Fruit fly (Drosophila melanogaster) whole organism, pupa: Measurements from ENCODE around the gene PolD2.

Experiments
- CG10348 ChIP-seq: fragments of 200-800 bp; sonication (Bioruptor generic); IDR thresholded peaks from 2 replicates; pipeline ENCODE4 v1.3.6; 2022; ENCODE audit warnings: missing biosample characterization, missing genetic modification characterization
- CG12605 ChIP-seq: fragments of 200-800 bp; sonication (Bioruptor generic); IDR thresholded peaks from 2 replicates; pipeline ENCODE4 v1.3.6; 2022; ENCODE audit warnings: missing biosample characterization, missing genetic modification characterization
- CG13204 ChIP-seq: fragments of 200-800 bp; sonication (Bioruptor generic); optimal IDR thresholded peaks from 2 replicates; lab custom pipeline; 2018; ENCODE audit warnings: missing biosample characterization, mild to moderate bottlenecking, missing genetic modification characterization, moderate library complexity
- CG14655 ChIP-seq: fragments of 200-800 bp; sonication (Bioruptor generic); optimal IDR thresholded peaks from 3 replicates; lab custom pipeline; 2017; ENCODE audit warnings: mild to moderate bottlenecking, missing biosample characterization, missing genetic modification reagents, missing genetic modification characterization
- CG15710 ChIP-seq: fragments of 200-800 bp; sonication (Bioruptor generic); optimal IDR thresholded peaks from 2 replicates; lab custom pipeline; 2018; ENCODE audit warnings: missing biosample characterization, mild to moderate bottlenecking, missing genetic modification characterization, moderate library complexity
- CG17806 ChIP-seq: fragments of 200-800 bp; sonication (Bioruptor generic); optimal IDR thresholded peaks from 2 replicates; lab custom pipeline; 2018; ENCODE audit warnings: missing biosample characterization, mild to moderate bottlenecking, missing genetic modification characterization, moderate library complexity
- CG32121 ChIP-seq: fragments of 200-800 bp; sonication (Bioruptor generic); IDR thresholded peaks from 2 replicates; pipeline ENCODE4 v1.3.6; 2022; ENCODE audit warnings: missing biosample characterization, missing genetic modification characterization
- CG34367 ChIP-seq: fragments of 200-800 bp; sonication (Bioruptor generic); optimal IDR thresholded peaks from 2 replicates; lab custom pipeline; 2018; ENCODE audit warnings: missing biosample characterization, mild to moderate bottlenecking, missing genetic modification characterization
- CG4496 ChIP-seq: fragments of 200-800 bp; sonication (Bioruptor generic); IDR thresholded peaks from 3 replicates; pipeline ENCODE4 v1.3.6; 2022; ENCODE audit warnings: missing biosample characterization, missing genetic modification characterization
- CG8159 ChIP-seq: fragments of 200-800 bp; sonication (Bioruptor generic); optimal IDR thresholded peaks from 3 replicates; lab custom pipeline; 2018; ENCODE audit warnings: missing biosample characterization, mild to moderate bottlenecking, missing genetic modification characterization, moderate library complexity
- CG8301 ChIP-seq: fragments of 200-800 bp; sonication (Bioruptor generic); optimal IDR thresholded peaks from 2 replicates; lab custom pipeline; 2018; ENCODE audit warnings: missing biosample characterization, mild to moderate bottlenecking, missing genetic modification characterization
- CG9948 ChIP-seq: fragments of 200-800 bp; sonication (Bioruptor generic); optimal IDR thresholded peaks from 2 replicates; lab custom pipeline; 2018; ENCODE audit warnings: missing biosample characterization, mild to moderate bottlenecking, missing genetic modification characterization, moderate library complexity
- D1 ChIP-seq: fragments of 200-800 bp; sonication (Bioruptor generic); optimal IDR thresholded peaks from 2 replicates; lab custom pipeline; 2018; ENCODE audit warnings: missing biosample characterization, mild to moderate bottlenecking, missing genetic modification characterization, moderate library complexity
- EcR ChIP-seq: fragments of 200-800 bp; sonication (Bioruptor generic); optimal IDR thresholded peaks from 3 replicates; lab custom pipeline; 2019; ENCODE audit warnings: missing biosample characterization, missing genetic modification characterization, mild to moderate bottlenecking, moderate library complexity, missing genetic modification reagents
- Ets98B ChIP-seq: fragments of 200-800 bp; sonication (Bioruptor generic); IDR thresholded peaks from 2 replicates; pipeline ENCODE4 v1.3.6; 2022; ENCODE audit warnings: missing biosample characterization, missing genetic modification characterization
- Pif1A ChIP-seq: fragments of 200-800 bp; sonication (Bioruptor generic); optimal IDR thresholded peaks from 3 replicates; lab custom pipeline; 2016; ENCODE audit warnings: missing biosample characterization, missing genetic modification characterization
- Pif1B ChIP-seq: fragments of 200-800 bp; sonication (Bioruptor generic); optimal IDR thresholded peaks from 3 replicates; lab custom pipeline; 2016; ENCODE audit warnings: missing biosample characterization, missing genetic modification characterization
- Snoo ChIP-seq: fragments of 200-800 bp; sonication (Bioruptor generic); optimal IDR thresholded peaks from 3 replicates; lab custom pipeline; 2017; ENCODE audit warnings: missing biosample characterization, mild to moderate bottlenecking, missing genetic modification characterization, inconsistent platforms
- fd96Ca ChIP-seq: fragments of 200-800 bp; sonication (Bioruptor generic); IDR thresholded peaks from 3 replicates; pipeline ENCODE4 v1.3.6; 2022; ENCODE audit warnings: missing biosample characterization, missing genetic modification characterization
- gl ChIP-seq: fragments of 200-800 bp; sonication (Bioruptor generic); optimal IDR thresholded peaks from 2 replicates; lab custom pipeline; 2018; ENCODE audit warnings: missing biosample characterization, mild to moderate bottlenecking, missing genetic modification characterization
- rn ChIP-seq: fragments of 200-800 bp; sonication (Bioruptor generic); IDR thresholded peaks from 2 replicates; pipeline ENCODE4 v1.3.6; 2022; ENCODE audit warnings: missing biosample characterization, missing genetic modification characterization

PolD2 gene

dm6 chr3L:1774713-1775648 is at the start of gene PolD2, which contains the start of gene CG13933:
PolD2 (plus strand) TSS chr3L:1775633.
CG13933 (minus strand) TSS chr3L:1775147.
- TF ChIP-seq Ets98B (peak; percentile 97), CG15710 (peak; percentile 99), CG10348 (GFP tag; lab: Robert Waterston, UW) (peak; percentile 94), D1 (tag; lab: Kevin White, UChicago) (no peak), CG8159 (tag; lab: Kevin White, UChicago) (peak; percentile 91), gl (peak; percentile 5), Pif1B (GFP tag; lab: Kevin White, UChicago) (peak; percentile 95), CG17806 (tag; lab: Kevin White, UChicago) (peak; percentile 92), CG32121 (GFP tag; lab: Robert Waterston, UW) (peak; percentile 97), CG8301 (tag; lab: Kevin White, UChicago) (no peak), CG34367 (tag; lab: Kevin White, UChicago) (peak; percentile 97), EcR (GFP tag; lab: Kevin White, UChicago) (no peak), Snoo (tag; lab: Kevin White, UChicago) (no peak), CG9948 (tag; lab: Kevin White, UChicago) (peak; percentile 82), CG13204 (GFP tag; lab: Kevin White, UChicago) (no peak), CG4496 (GFP tag; lab: Robert Waterston, UW) (peak; percentile 98), CG12605 (GFP tag; lab: Robert Waterston, UW) (peak; percentile 87), rn (GFP tag; lab: Robert Waterston, UW) (peak; percentile 90), CG14655 (GFP tag; lab: Kevin White, UChicago) (no peak), fd96Ca (peak; percentile 86), Pif1A (GFP tag; lab: Kevin White, UChicago) (no peak)

dm6 chr3L:1726747-1727146 is 48.7 kb upstream of the PolD2 start:
- TF ChIP-seq CG34367 (tag; lab: Kevin White, UChicago): no peak
- no peak for TF ChIP-seq D1 (tag; lab: Kevin White, UChicago)
- no peak for TF ChIP-seq CG13204 (GFP tag; lab: Kevin White, UChicago)
- peak; percentile 9 for TF ChIP-seq EcR (GFP tag; lab: Kevin White, UChicago)
- TF ChIP-seq Snoo (tag; lab: Kevin White, UChicago): no peak
- no peak for TF ChIP-seq CG15710
- TF ChIP-seq CG14655 (GFP tag; lab: Kevin White, UChicago): no peak
- no peak for TF ChIP-seq CG9948 (tag; lab: Kevin White, UChicago)

- TF ChIP-seq Ets98B (no peak), CG8159 (tag; lab: Kevin White, UChicago) (no peak), EcR (GFP tag; lab: Kevin White, UChicago) (no peak), Pif1A (GFP tag; lab: Kevin White, UChicago) (no peak), gl (no peak), CG8301 (tag; lab: Kevin White, UChicago) (no peak), D1 (tag; lab: Kevin White, UChicago) (no peak), CG4496 (GFP tag; lab: Robert Waterston, UW) (no peak), CG17806 (tag; lab: Kevin White, UChicago) (no peak), Snoo (tag; lab: Kevin White, UChicago) (no peak), CG10348 (GFP tag; lab: Robert Waterston, UW) (no peak), CG34367 (tag; lab: Kevin White, UChicago) (no peak), CG14655 (GFP tag; lab: Kevin White, UChicago) (no peak), CG12605 (GFP tag; lab: Robert Waterston, UW) (no peak), fd96Ca (no peak), CG15710 (no peak), rn (GFP tag; lab: Robert Waterston, UW) (no peak), Pif1B (GFP tag; lab: Kevin White, UChicago) (no peak)
Observed at dm6 chr3L:1727431-1727830, 48.0 kb upstream of the PolD2 start.

- TF ChIP-seq Pif1A (GFP tag; lab: Kevin White, UChicago) (no peak), CG15710 (no peak), CG10348 (GFP tag; lab: Robert Waterston, UW) (no peak), D1 (tag; lab: Kevin White, UChicago) (no peak), CG8159 (tag; lab: Kevin White, UChicago) (no peak), gl (no peak), CG12605 (GFP tag; lab: Robert Waterston, UW) (no peak), Snoo (tag; lab: Kevin White, UChicago) (no peak), CG32121 (GFP tag; lab: Robert Waterston, UW) (no peak)
- TF ChIP-seq, all 21 proteins: peak for 0
Observed at dm6 chr3L:1729380-1730159, 45.9 kb upstream of the PolD2 start.

- TF ChIP-seq EcR (GFP tag; lab: Kevin White, UChicago): peak; percentile 73
- TF ChIP-seq CG13204 (GFP tag; lab: Kevin White, UChicago): peak; percentile 3
- TF ChIP-seq CG34367 (tag; lab: Kevin White, UChicago): no peak
Observed at dm6 chr3L:1730160-1730595, 45.3 kb upstream of the PolD2 start.
